Fruit fly (Drosophila melanogaster): Measurements from ENCODE around the gene gdl-ORF39.

gdl-ORF39 gene

DNA sequence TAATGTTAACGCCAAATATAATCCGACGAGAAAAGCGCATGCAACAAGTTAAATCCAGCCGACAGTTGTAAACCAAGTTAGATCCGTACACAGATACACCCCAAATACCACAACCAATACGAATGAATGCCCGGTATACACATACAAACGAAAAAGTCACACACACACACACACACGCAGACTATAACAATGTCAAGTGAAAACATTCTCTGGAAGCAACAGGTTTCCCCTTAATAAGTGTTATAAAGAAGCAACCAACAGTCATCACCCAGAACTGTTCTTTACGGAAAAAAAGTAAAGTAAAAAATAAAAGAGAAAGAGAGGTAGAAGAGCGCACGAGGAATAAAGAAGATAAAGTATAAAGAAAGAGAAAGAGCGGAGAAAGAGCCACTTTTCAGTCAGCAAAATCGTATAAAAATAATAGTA is 26.6 kb downstream of the gdl-ORF39 start:
- TF ChIP-seq CG8478 (optimal IDR thresholded peaks at IDR 0.05) (no peak), CTCF (optimal IDR thresholded peaks at IDR 0.05) (no peak)

DNA sequence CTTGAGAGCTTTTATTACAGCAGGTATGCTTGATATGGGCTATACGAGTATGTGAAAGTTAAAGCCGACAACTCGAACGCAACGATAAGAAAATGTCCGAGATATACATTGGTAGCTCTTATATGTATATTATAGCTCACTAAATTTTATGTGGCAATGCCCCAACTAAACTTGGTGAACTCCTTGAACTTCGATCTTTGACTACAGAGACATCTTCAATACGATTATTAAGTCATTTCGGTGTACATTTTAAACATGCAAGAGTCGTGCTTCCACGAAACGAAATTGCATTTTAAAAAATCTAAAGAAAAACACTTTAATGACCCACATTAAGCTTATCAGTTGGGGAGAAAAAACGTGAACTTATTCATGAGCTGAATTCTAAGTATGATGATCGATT is 27.3 kb downstream of the gdl-ORF39 start:
- TF ChIP-seq CG8478 (optimal IDR thresholded peaks at IDR 0.05) (no peak), CTCF (optimal IDR thresholded peaks at IDR 0.05) (no peak)

DNA sequence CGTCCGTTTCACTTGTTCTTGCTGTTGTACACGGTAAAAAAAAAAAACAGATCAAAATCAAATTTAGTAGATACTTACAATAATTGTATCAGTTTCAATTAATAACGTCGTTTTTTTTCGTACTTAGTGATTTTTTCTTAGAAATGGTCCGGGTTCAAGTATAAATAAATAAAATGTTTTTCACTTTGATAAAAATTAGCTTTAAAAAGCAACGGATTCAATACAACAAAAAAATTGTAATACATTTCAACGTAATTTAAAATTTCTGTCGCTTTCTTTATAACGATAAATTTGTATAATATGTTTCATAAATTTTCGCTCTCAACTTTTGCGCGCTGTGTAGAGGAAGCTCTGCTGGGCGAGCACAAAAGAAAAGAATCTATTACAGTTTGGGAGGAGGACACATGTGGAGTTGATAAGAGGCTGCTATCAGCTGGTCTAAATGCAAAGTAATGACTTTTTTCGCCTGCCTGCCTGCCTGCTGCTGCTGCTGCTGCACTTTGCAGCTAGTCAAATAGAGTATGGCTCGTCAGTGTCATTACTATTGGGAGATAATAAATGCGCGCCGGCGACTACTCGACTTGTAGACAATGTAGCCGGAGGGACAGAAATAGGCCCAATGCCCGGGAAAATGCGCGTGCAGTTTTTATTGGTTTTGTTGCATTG is 28.8 kb downstream of the gdl-ORF39 start:
- TF ChIP-seq CTCF (optimal IDR thresholded peaks at IDR 0.05) (no peak), CG8478 (optimal IDR thresholded peaks at IDR 0.05) (no peak)

DNA sequence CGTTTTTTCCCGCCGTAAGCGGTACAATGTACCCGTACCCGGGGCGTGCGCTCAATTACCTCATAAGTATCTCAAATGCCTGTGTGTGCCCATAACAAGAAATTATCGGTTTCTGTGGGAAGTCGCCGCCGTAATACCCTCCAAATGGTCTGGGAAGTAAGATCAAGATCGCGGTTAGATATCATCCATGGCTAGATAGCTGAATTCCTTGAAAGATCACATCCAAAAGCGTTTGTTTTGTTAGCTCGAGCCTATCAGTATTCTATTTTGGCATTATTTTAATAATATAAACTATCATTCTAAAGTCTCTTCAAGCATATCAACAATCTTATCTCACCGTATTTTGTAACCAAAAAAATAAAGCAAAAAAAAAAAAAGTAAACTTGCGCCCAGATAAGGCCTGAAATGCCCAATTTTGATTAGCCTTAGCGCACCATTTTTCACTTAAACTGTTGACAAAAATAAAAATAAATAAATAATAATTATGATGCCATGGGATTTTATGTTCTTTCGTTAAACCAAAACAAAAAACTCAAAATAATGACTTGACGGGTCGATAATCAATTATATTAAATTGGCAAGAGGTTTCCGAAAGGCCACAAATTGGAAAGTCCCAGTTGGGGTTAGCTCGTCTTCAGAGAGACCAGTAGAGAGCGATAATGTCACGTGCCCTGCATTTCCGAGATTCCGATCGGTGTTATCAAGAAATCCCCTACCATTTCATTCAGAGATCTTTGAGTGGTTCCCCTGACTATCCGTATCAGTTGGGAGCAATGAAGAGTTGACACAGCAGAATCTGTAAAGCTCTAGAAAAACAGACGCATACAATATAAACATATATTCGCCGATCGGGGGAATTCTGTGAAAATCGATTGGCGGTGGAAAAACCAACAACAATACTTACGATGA is 29.6 kb downstream of the gdl-ORF39 start:
- TF ChIP-seq CG8478 (optimal IDR thresholded peaks at IDR 0.05) (no peak), CTCF (optimal IDR thresholded peaks at IDR 0.05) (no peak)

DNA sequence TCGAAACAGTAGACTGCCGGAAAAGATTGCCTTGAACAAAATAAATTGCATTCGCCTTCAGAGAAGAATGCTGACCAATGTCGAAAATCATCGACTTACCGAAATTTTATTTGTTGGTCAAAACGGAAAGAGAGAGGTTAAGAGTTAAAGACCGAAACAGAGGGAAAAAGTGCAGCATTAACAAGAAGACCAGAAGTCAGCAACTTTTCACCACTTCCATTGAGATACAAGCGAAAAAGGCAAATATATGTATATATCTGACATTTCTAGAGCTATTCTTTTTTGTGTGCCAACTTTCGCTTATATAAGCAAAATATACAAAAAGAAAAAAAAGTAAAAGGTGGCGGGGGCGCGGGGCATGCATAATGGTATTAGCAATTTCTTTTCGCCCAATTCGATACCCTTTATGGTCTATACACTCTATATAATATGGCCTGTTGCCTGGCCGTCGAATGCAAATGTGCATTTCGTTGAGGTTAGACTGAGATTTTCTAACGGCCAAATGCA is 30.7 kb downstream of the gdl-ORF39 start:
- TF ChIP-seq CG8478 (optimal IDR thresholded peaks at IDR 0.05), result no peak
- TF ChIP-seq CTCF (optimal IDR thresholded peaks at IDR 0.05), result no peak

DNA sequence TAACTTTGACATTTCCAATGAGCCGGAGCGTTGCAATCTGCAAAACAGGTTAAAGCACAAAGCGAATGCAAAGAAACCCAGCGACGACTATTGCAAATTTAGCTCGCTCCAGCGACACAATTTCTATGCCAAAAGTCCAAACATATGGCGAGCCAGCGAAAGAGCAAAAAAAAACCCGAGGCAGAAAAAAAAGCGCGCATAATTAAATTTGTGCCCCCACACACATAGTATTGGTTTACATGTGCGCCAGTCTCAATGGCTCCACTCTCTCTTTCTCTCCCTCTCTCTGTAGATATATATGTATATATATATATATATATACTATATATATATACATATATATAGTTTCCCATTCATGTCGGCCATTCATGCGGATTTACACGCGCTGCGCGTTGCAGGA is 31.4 kb downstream of the gdl-ORF39 start:
- TF ChIP-seq CTCF (optimal IDR thresholded peaks at IDR 0.05), result no peak

DNA sequence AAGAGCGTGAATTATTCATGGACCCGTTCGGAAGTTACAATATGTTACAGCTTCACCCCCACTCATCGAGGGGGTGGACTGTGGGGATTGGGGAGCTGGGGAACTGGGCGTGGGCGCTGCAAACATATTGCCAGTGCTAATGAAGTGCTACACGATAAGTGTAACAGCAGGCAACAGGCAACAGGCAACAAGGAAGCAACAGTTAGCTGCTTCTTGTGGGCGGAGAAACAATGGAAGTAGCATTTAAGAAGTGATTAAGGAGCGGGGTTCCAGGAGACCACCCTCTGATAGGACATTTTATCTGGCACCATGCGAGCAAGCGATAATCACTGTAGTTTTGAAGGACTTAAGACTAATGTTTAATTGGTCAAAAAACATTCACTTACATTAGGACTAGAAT is 32.0 kb downstream of the gdl-ORF39 start:
- TF ChIP-seq CG8478 (optimal IDR thresholded peaks at IDR 0.05) (no peak), CTCF (optimal IDR thresholded peaks at IDR 0.05) (no peak)

DNA sequence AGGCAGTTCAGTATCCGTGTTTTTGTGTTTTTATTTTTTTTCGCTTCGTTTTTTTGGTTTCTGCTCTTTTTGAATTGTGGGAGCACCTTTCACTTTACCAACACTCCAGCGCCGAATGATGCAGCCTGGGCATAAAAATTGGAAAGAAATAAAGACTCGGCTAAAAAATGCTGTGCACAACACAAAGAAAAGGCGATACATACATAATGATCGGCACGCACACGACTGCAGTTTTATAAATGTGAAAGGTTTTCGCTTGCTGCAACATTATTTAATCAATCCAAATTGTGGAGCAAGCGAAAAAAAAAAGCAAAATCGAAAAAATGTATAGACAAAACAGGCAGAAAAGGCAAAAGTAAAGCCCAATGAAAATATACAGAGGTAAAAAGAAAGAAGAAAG is 33.8 kb downstream of the gdl-ORF39 start:
- TF ChIP-seq CTCF (optimal IDR thresholded peaks at IDR 0.05), result no peak

DNA sequence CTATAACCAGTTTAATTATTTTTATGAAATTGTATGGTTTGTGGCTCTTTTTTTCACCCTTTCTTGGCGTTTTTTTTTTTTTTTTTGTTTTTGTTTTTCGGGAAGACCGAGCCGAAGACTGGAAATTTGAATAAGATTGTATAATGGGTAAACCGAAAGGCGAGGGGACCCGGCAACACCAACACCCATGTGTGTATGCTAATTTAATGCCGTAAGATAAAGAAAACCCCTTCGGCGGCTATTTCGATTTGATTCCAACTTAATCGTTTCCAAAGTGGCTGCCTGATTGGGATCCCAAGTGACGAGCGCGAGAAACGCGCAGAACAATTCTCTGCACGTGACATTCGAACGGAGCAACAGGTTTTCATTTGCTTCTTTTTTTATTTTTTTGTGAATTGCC is 34.2 kb downstream of the gdl-ORF39 start:
- no peak for TF ChIP-seq CTCF (optimal IDR thresholded peaks at IDR 0.05)
- TF ChIP-seq CG8478 (optimal IDR thresholded peaks at IDR 0.05), result no peak

DNA sequence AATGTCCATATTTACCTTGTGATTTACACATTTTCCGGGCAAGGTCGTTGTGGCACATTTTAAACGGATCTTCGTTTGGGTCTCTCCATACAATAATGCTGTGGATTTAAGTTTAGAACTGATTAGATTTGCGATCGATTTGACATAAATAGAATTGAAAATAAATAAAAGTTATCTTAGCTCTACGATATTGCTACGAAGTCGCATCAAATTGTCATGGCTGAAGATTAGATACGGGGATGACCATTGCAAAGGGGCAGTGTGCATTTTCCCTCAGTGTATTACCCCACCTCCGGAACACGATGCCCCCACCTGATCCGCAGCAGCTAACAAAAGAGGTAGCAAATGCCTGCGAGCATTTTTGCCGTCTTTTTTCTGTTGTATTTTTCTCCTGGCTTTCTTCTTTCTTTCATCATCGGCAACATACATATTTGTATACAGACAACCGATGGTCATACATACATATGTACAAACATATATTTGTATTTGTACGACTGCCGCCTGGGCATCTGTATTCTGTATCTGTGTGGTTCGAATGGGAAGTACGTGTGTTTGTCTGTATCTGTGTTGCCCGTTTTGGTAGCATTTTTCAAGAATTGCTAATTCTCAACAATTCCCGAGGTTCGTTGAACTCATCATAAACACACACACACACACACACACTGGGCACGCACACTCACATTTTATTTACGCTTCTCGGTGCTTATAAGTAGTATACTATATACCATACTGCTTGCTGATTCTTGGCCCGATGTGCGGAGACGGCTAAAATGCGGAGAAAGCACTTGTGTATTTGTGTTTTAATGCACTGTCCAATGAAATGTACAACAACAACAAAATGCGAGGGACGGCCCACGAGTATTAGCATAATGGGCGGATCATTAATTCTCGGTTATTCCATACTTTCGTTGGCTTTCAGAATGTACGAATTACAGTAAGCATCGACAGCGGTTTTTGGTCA is 35.5 kb downstream of the gdl-ORF39 start:
- TF ChIP-seq CG8478 (optimal IDR thresholded peaks at IDR 0.05) (no peak), CTCF (optimal IDR thresholded peaks at IDR 0.05) (no peak)

DNA sequence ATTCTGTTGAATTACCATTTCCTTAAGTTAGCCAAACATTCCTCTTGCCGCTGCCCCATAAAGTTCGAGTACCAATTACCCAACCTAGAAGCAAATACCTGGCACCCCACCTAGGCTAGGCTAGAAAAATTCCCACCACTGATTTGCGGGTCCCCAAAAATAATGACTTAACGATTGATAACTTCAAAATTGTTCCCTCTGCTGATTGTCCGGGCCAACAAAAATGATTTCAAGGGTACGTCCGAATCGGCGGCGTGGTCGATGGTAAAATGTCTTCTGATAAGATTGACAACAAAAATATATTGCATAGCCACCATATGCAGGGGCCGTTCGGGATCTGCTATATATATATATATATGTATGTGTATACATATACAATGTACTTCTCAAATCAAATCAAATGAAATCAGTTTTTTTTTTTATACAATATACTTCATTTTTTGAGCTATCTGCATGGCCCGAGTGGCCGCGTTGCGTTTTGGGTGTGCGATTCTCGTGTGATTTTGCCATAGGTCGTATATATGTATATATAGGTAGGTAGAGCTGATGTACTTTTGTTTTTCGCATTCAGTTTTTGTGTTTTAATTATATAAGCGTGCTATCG is 38.0 kb downstream of the gdl-ORF39 start:
- TF ChIP-seq CG8478 (optimal IDR thresholded peaks at IDR 0.05), result no peak
- no peak for TF ChIP-seq CTCF (optimal IDR thresholded peaks at IDR 0.05)

DNA sequence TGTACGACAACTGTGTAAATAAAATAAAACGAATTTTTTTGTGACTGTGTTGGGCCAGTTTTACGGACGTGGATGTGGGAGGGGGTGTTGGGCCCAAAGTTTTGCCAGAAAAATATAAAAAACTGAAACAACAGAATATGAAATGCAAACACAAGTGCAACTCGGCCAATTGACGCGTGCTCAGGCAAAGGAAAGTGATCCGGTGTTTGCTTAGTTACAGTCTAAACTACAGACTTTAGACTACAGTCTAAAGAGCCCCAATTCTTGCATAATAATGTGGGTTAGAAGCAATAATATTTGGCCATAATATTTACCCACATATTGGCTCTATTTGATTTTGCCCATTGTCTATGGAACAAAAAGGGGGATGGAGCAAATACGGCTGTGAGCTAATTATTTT is 39.6 kb downstream of the gdl-ORF39 start:
- TF ChIP-seq CG8478 (optimal IDR thresholded peaks at IDR 0.05) (no peak), CTCF (optimal IDR thresholded peaks at IDR 0.05) (no peak)

DNA sequence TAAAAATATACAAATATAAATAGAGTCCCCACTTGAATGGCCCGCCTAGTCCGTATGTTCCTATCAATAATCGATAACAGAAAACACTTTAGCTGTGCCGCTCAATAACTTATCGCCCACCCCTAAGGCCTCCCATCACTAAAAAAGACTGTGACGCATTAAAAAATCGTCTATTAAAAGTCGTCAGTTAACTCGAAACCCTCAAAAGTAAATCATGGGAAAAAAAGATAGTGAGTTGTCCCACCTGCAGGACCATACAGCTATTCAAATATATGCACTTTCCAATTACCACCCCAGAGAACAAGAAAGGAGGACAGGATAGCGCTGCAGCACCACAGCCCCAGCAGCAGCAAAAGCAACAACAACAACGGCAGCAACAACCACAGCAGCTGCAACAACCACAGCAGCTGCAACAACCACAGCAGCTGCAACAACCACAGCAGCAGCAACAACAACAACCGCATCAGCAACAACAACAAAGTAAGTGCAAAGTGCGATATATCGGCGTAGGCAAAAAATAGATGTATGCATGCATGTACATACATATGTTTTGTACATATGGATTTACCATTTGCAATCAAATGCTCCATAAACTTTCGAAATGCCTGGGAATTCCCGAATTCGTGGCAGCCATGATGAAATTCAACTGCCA is 44.9 kb downstream of the gdl-ORF39 start, which contains the start of gene AGO2:
AGO2 (plus strand) TSS at position 121 of the 652 bp plus-strand sequence.
- TF ChIP-seq CTCF (optimal IDR thresholded peaks at IDR 0.05) (peak; percentile 54 to 67), CG8478 (optimal IDR thresholded peaks at IDR 0.05) (no peak)
